Fruit fly (Drosophila melanogaster) whole organism, embryonic: ENCODE data around the gene al.
A peak's percentile ranks its signal among the peaks of the same experiment; 100 is the strongest.

Source experiments
- Atf6 ChIP-seq: fragments of 200-800 bp; sonication (Bioruptor generic); IDR thresholded peaks from 2 replicates; pipeline ENCODE4 v1.3.6; 2022; ENCODE audit warnings: missing biosample characterization, missing genetic modification characterization
- Bgb ChIP-seq: fragments of 200-800 bp; sonication (Bioruptor generic); IDR thresholded peaks from 2 replicates; pipeline ENCODE4 v1.3.6; 2022; ENCODE audit warnings: missing biosample characterization, missing genetic modification characterization; ENCODE audit not compliant: partially characterized antibody
- CG10431 ChIP-seq: fragments of 200-800 bp; sonication (Bioruptor generic); optimal IDR thresholded peaks from 3 replicates; lab custom pipeline; 2018; ENCODE audit warnings: missing biosample characterization, mild to moderate bottlenecking, missing genetic modification characterization
- CG11504 ChIP-seq: fragments of 200-800 bp; sonication (Bioruptor generic); optimal IDR thresholded peaks from 3 replicates; lab custom pipeline; 2019; ENCODE audit warnings: missing biosample characterization, mild to moderate bottlenecking, missing genetic modification characterization, moderate library complexity
- CG11723 ChIP-seq: fragments of 200-800 bp; sonication (Bioruptor generic); optimal IDR thresholded peaks from 2 replicates; lab custom pipeline; 2017; ENCODE audit warnings: missing biosample characterization, mild to moderate bottlenecking, missing genetic modification characterization
- CG12236 ChIP-seq: fragments of 200-800 bp; sonication (Bioruptor generic); optimal IDR thresholded peaks from 2 replicates; lab custom pipeline; 2016; ENCODE audit warnings: missing biosample characterization, missing genetic modification characterization
- CG14441 ChIP-seq: fragments of 200-800 bp; sonication (Bioruptor generic); IDR thresholded peaks from 2 replicates; pipeline ENCODE4 v1.3.6; 2022; ENCODE audit warnings: missing biosample characterization, missing genetic modification characterization
- CG14710 ChIP-seq: fragments of 200-800 bp; sonication (Bioruptor generic); optimal IDR thresholded peaks from 3 replicates; lab custom pipeline; 2019; ENCODE audit warnings: missing biosample characterization, mild to moderate bottlenecking, missing genetic modification characterization, moderate library complexity
- CG15011 ChIP-seq: fragments of 200-800 bp; sonication (Bioruptor generic); optimal IDR thresholded peaks from 3 replicates; lab custom pipeline; 2018; ENCODE audit warnings: missing biosample characterization, mild to moderate bottlenecking, missing genetic modification characterization
- CG15479 ChIP-seq: fragments of 200-800 bp; sonication (Bioruptor generic); optimal IDR thresholded peaks from 3 replicates; lab custom pipeline; 2019; ENCODE audit warnings: missing biosample characterization, mild to moderate bottlenecking, missing genetic modification characterization, moderate library complexity
- CG17612 ChIP-seq: fragments of 200-800 bp; sonication (Bioruptor generic); IDR thresholded peaks from 2 replicates; pipeline ENCODE4 v1.3.6; 2022; ENCODE audit warnings: missing biosample characterization, missing genetic modification characterization
- CG1832 ChIP-seq: fragments of 200-800 bp; sonication (Bioruptor generic); optimal IDR thresholded peaks from 2 replicates; lab custom pipeline; 2017; ENCODE audit warnings: missing biosample characterization, mild to moderate bottlenecking, missing genetic modification characterization, inconsistent platforms
- CG33213 ChIP-seq: fragments of 200-800 bp; sonication (Bioruptor generic); optimal IDR thresholded peaks from 3 replicates; lab custom pipeline; 2016; ENCODE audit warnings: missing biosample characterization, missing genetic modification characterization
- CG42726 ChIP-seq: fragments of 200-800 bp; sonication (Bioruptor generic); IDR thresholded peaks from 2 replicates; pipeline ENCODE4 v1.3.6; 2022; ENCODE audit warnings: missing biosample characterization, missing genetic modification characterization; ENCODE audit not compliant: partially characterized antibody
- CG6654 ChIP-seq: fragments of 200-800 bp; sonication (Bioruptor generic); optimal IDR thresholded peaks from 2 replicates; lab custom pipeline; 2017; ENCODE audit warnings: missing biosample characterization, mild to moderate bottlenecking, missing genetic modification characterization
- CG6813 ChIP-seq: fragments of 200-800 bp; sonication (Bioruptor generic); optimal IDR thresholded peaks from 2 replicates; lab custom pipeline; 2017; ENCODE audit warnings: missing biosample characterization, missing genetic modification characterization, mild to moderate bottlenecking, moderate library complexity, missing genetic modification reagents
- CG6854 ChIP-seq: fragments of 200-800 bp; sonication (Bioruptor generic); optimal IDR thresholded peaks from 3 replicates; lab custom pipeline; 2017; ENCODE audit warnings: missing biosample characterization, mild to moderate bottlenecking, missing genetic modification characterization
- CkIIα-i1 ChIP-seq: fragments of 200-800 bp; sonication (Bioruptor generic); IDR thresholded peaks from 2 replicates; pipeline ENCODE4 v1.3.6; 2022; ENCODE audit warnings: missing biosample characterization, missing genetic modification characterization
- CrebB ChIP-seq: fragments of 200-800 bp; sonication (Bioruptor generic); optimal IDR thresholded peaks from 3 replicates; lab custom pipeline; 2018; ENCODE audit warnings: missing biosample characterization, mild to moderate bottlenecking, missing genetic modification characterization
- ERR ChIP-seq: fragments of 200-800 bp; sonication (Bioruptor generic); optimal IDR thresholded peaks from 2 replicates; lab custom pipeline; 2016; ENCODE audit warnings: missing biosample characterization, missing genetic modification characterization
- Ets65A ChIP-seq: fragments of 200-800 bp; sonication (Bioruptor generic); peaks from one replicate; lab custom pipeline; 2016; ENCODE audit warnings: missing biosample characterization, missing genetic modification characterization
- Ets97D ChIP-seq: fragments of 200-800 bp; sonication (Bioruptor generic); optimal IDR thresholded peaks from 3 replicates; lab custom pipeline; 2016; ENCODE audit warnings: missing biosample characterization, missing genetic modification characterization
- HLH54F ChIP-seq: fragments of 200-800 bp; sonication (Bioruptor generic); optimal IDR thresholded peaks from 3 replicates; lab custom pipeline; 2016; ENCODE audit warnings: missing biosample characterization, missing genetic modification characterization
- HLHmδ ChIP-seq: fragments of 200-800 bp; sonication (Bioruptor generic); optimal IDR thresholded peaks from 2 replicates; lab custom pipeline; 2018; ENCODE audit warnings: missing biosample characterization, mild to moderate bottlenecking, missing genetic modification characterization, moderate library complexity
- Jarid2 ChIP-seq: fragments of 200-800 bp; sonication (Bioruptor generic); optimal IDR thresholded peaks from 3 replicates; lab custom pipeline; 2017; ENCODE audit warnings: mild to moderate bottlenecking, missing biosample characterization, missing genetic modification reagents, missing genetic modification characterization
- Lhr ChIP-seq: fragments of 200-800 bp; sonication (Bioruptor generic); optimal IDR thresholded peaks from 3 replicates; lab custom pipeline; 2017; ENCODE audit warnings: mild to moderate bottlenecking, missing biosample characterization, missing genetic modification reagents, missing genetic modification characterization
- MESR4 ChIP-seq: fragments of 200-800 bp; sonication (Bioruptor generic); optimal IDR thresholded peaks from 2 replicates; lab custom pipeline; 2018; ENCODE audit warnings: missing biosample characterization, mild to moderate bottlenecking, missing genetic modification characterization, moderate library complexity
- NFAT ChIP-seq: fragments of 200-800 bp; sonication (Bioruptor generic); IDR thresholded peaks from 2 replicates; pipeline ENCODE4 v1.3.6; 2022; ENCODE audit warnings: missing biosample characterization, missing genetic modification characterization
- Side ChIP-seq: fragments of 200-800 bp; sonication (Bioruptor generic); optimal IDR thresholded peaks from 2 replicates; lab custom pipeline; 2016; ENCODE audit warnings: missing biosample characterization, missing genetic modification characterization
- Six4 ChIP-seq: fragments of 200-800 bp; sonication (Bioruptor generic); optimal IDR thresholded peaks from 2 replicates; lab custom pipeline; 2016; ENCODE audit warnings: missing biosample characterization, missing genetic modification characterization
- Sox100B ChIP-seq: fragments of 200-800 bp; sonication (Bioruptor generic); optimal IDR thresholded peaks from 3 replicates; lab custom pipeline; 2018; ENCODE audit warnings: missing biosample characterization, mild to moderate bottlenecking, missing genetic modification characterization
- amos ChIP-seq: fragments of 200-800 bp; sonication (Bioruptor generic); IDR thresholded peaks from 2 replicates; pipeline ENCODE4 v1.3.6; 2022; ENCODE audit warnings: missing biosample characterization, missing genetic modification characterization; ENCODE audit not compliant: partially characterized antibody
- chn ChIP-seq: fragments of 200-800 bp; sonication (Bioruptor generic); optimal IDR thresholded peaks from 2 replicates; lab custom pipeline; 2016; ENCODE audit warnings: missing biosample characterization, missing genetic modification characterization
- crol ChIP-seq: fragments of 200-800 bp; sonication (Bioruptor generic); IDR thresholded peaks from 2 replicates; pipeline ENCODE4 v1.3.6; 2022; ENCODE audit warnings: missing biosample characterization, missing genetic modification characterization
- danr ChIP-seq: fragments of 200-800 bp; sonication (Bioruptor generic); IDR thresholded peaks from 2 replicates; pipeline ENCODE4 v1.3.6; 2022; ENCODE audit warnings: missing biosample characterization, missing genetic modification characterization
- disco-r ChIP-seq: fragments of 200-800 bp; sonication (Bioruptor generic); optimal IDR thresholded peaks from 2 replicates; lab custom pipeline; 2016; ENCODE audit warnings: missing biosample characterization, missing genetic modification characterization
- h ChIP-seq: fragments of >200 bp; optimal IDR thresholded peaks from 2 replicates; lab custom pipeline; 2017
- hkb ChIP-seq, 2 experiments: fragments of 200-800 bp in 1 of 2; fragments of >200 bp in 1 of 2; sonication (Bioruptor generic) in 1 of 2; IDR thresholded peaks in 1 of 2; optimal IDR thresholded peaks in 1 of 2; 2 replicates each; pipeline versions ENCODE4 v1.3.6 to Lab custom; 2017 to 2022; ENCODE audit warnings: missing biosample characterization in 1 of 2, missing genetic modification characterization in 1 of 2
- lilli ChIP-seq: fragments of 200-800 bp; sonication (Bioruptor generic); optimal IDR thresholded peaks from 3 replicates; lab custom pipeline; 2016; ENCODE audit warnings: missing biosample characterization, missing genetic modification characterization
- mirr ChIP-seq: fragments of 200-800 bp; sonication (Bioruptor generic); optimal IDR thresholded peaks from 3 replicates; lab custom pipeline; 2018; ENCODE audit warnings: missing biosample characterization, mild to moderate bottlenecking, missing genetic modification characterization
- p53 ChIP-seq: fragments of 200-800 bp; sonication (Bioruptor generic); optimal IDR thresholded peaks from 2 replicates; lab custom pipeline; 2016; ENCODE audit warnings: missing biosample characterization, missing genetic modification characterization
- scrt ChIP-seq: fragments of 200-800 bp; sonication (Bioruptor generic); optimal IDR thresholded peaks from 2 replicates; lab custom pipeline; 2018; ENCODE audit warnings: missing biosample characterization, mild to moderate bottlenecking, missing genetic modification characterization, moderate library complexity
- ssp ChIP-seq: fragments of 200-800 bp; sonication (Bioruptor generic); IDR thresholded peaks from 2 replicates; pipeline ENCODE4 v1.3.6; 2022; ENCODE audit warnings: missing biosample characterization, missing genetic modification characterization
- tna ChIP-seq: fragments of 200-800 bp; sonication (Bioruptor generic); IDR thresholded peaks from 2 replicates; pipeline ENCODE4 v1.3.6; 2022; ENCODE audit warnings: missing biosample characterization, missing genetic modification characterization; ENCODE audit not compliant: partially characterized antibody
- wdn ChIP-seq: fragments of 200-800 bp; sonication (Bioruptor generic); IDR thresholded peaks from 2 replicates; pipeline ENCODE4 v1.3.6; 2022; ENCODE audit warnings: missing biosample characterization, missing genetic modification characterization
- wor ChIP-seq: fragments of 200-800 bp; sonication (Bioruptor generic); IDR thresholded peaks from 2 replicates; pipeline ENCODE4 v1.3.6; 2022; ENCODE audit warnings: missing biosample characterization, missing genetic modification characterization
- zfh2 ChIP-seq: fragments of 200-800 bp; sonication (Bioruptor generic); optimal IDR thresholded peaks from 2 replicates; lab custom pipeline; 2016; ENCODE audit warnings: missing biosample characterization, missing genetic modification characterization

al gene

dm6 chr2L:429680-430484, 52.0 kb downstream of the al start (continued):
- TF ChIP-seq CG11723 (GFP tag; lab: Kevin White, UChicago) (no peak), CG11504 (peak; percentile 40), CG33213 (GFP tag; lab: Kevin White, UChicago) (peak; percentile 13), CG17612 (no peak), Six4 (GFP tag; lab: Kevin White, UChicago) (peak; percentile 34), mirr (GFP tag; lab: Kevin White, UChicago) (no peak), HLHmδ (GFP tag; lab: Kevin White, UChicago) (no peak), CrebB (tag; lab: Kevin White, UChicago) (no peak), Ets97D (GFP tag; lab: Kevin White, UChicago) (no peak), Side (GFP tag; lab: Kevin White, UChicago) (peak; percentile 65), CG10431 (GFP tag; lab: Kevin White, UChicago) (no peak), Jarid2 (GFP tag; lab: Kevin White, UChicago) (no peak), disco-r (no peak), zfh2 (GFP tag; lab: Kevin White, UChicago) (peak; percentile 43), wdn (GFP tag; lab: Robert Waterston, UW) (no peak), NFAT (GFP tag; lab: Robert Waterston, UW) (peak; percentile 64), hkb (optimal IDR thresholded peaks at IDR 0.05; lab: Kevin White, UChicago) (no peak), hkb (GFP tag; IDR thresholded peaks at IDR 0.05; lab: Robert Waterston, UW) (0 out of 2 replicates have a peak, but pooled peaks have one; percentile 46), chn (GFP tag; lab: Kevin White, UChicago) (peak; percentile 48), danr (no peak), CG15479 (no peak), ssp (GFP tag; lab: Robert Waterston, UW) (peak; percentile 25; the same call in 1 of the 2 replicates), Lhr (no peak), Sox100B (GFP tag; lab: Kevin White, UChicago) (no peak), Atf6 (GFP tag; lab: Robert Waterston, UW) (no peak), p53 (GFP tag; lab: Kevin White, UChicago) (no peak), CG14710 (tag; lab: Kevin White, UChicago) (peak; percentile 48), wor (GFP tag; lab: Robert Waterston, UW) (no peak), CkIIα-i1 (GFP tag; lab: Robert Waterston, UW) (no peak), CG1832 (GFP tag; lab: Kevin White, UChicago) (no peak), MESR4 (GFP tag; lab: Kevin White, UChicago) (no peak), scrt (no peak), CG15011 (GFP tag; lab: Kevin White, UChicago) (no peak), CG6654 (GFP tag; lab: Kevin White, UChicago) (no peak), h (no peak), CG12236 (no peak), HLH54F (GFP tag; lab: Kevin White, UChicago) (peak; percentile 37), crol (peak; percentile 86), ERR (peak; percentile 38), amos (GFP tag; lab: Robert Waterston, UW) (no peak), CG42726 (GFP tag; lab: Robert Waterston, UW) (no peak), CG6813 (GFP tag; lab: Kevin White, UChicago) (no peak), lilli (GFP tag; lab: Kevin White, UChicago) (peak; percentile 70), tna (GFP tag; lab: Robert Waterston, UW) (no peak), CG6854 (GFP tag; lab: Kevin White, UChicago) (peak; percentile 6), Ets65A (GFP tag; lab: Kevin White, UChicago) (peak; percentile 97), Bgb (GFP tag; lab: Robert Waterston, UW) (no peak), CG14441 (GFP tag; lab: Robert Waterston, UW) (no peak)
